Worm (Caenorhabditis elegans) whole organism, L4 larva: ENCODE results near the gene nspa-2.

Experiments used
- D1046.2 ChIP-seq: fragments of 200-800 bp; sonication (Bioruptor generic); IDR thresholded peaks from 2 replicates; pipeline ENCODE4 v1.3.6; 2022; ENCODE audit warnings: missing genetic modification characterization, missing compliant biosample characterization
- R02D3.7 ChIP-seq: fragments of 150-350 bp; sonication (generic microtip); optimal IDR thresholded peaks from 3 replicates; lab custom pipeline; 2014; ENCODE audit warnings: missing biosample characterization, missing genetic modification characterization
- Y48G9A.11 ChIP-seq: fragments of 200-800 bp; sonication (Bioruptor generic); IDR thresholded peaks from 2 replicates; pipeline ENCODE4 v1.3.6; 2022; ENCODE audit warnings: missing genetic modification reagents, missing genetic modification characterization, missing compliant biosample characterization
- Y5F2A.4 ChIP-seq: fragments of 200-800 bp; sonication (Bioruptor generic); optimal IDR thresholded peaks from 2 replicates; lab custom pipeline; 2018; ENCODE audit warnings: mild to moderate bottlenecking, missing genetic modification characterization, missing compliant biosample characterization
- Y75B8A.6 ChIP-seq: fragments of 200-800 bp; sonication (Bioruptor generic); IDR thresholded peaks from 2 replicates; pipeline ENCODE4 v1.3.6; 2022; ENCODE audit warnings: missing genetic modification reagents, missing genetic modification characterization, missing compliant biosample characterization
- ZK337.2 ChIP-seq: fragments of 200-800 bp; sonication (Bioruptor generic); IDR thresholded peaks from 2 replicates; pipeline ENCODE4 v1.3.6; 2022; ENCODE audit warnings: missing genetic modification reagents, missing genetic modification characterization, missing compliant biosample characterization
- ZK546.5 ChIP-seq, 2 experiments: sonication (generic microtip); optimal IDR thresholded peaks; 2 replicates each; lab custom pipeline; 2017; ENCODE audit warnings: missing biosample characterization in 2 of 2, missing genetic modification characterization in 2 of 2
- aha-1 ChIP-seq: fragments of 150-350 bp; peaks from one replicate; lab custom pipeline; 2014; ENCODE audit warnings: missing biosample characterization, missing genetic modification characterization
- ceh-20 ChIP-seq: fragments of 200-800 bp; sonication (Bioruptor generic); IDR thresholded peaks from 2 replicates; pipeline ENCODE4 v1.3.6; 2022; ENCODE audit warnings: missing genetic modification reagents, missing genetic modification characterization, missing compliant biosample characterization
- ceh-32 ChIP-seq: sonication (generic microtip); optimal IDR thresholded peaks from 2 replicates; lab custom pipeline; 2016; ENCODE audit warnings: mild to moderate bottlenecking, missing genetic modification characterization, missing compliant biosample characterization; ENCODE audit not compliant: poor library complexity
- ceh-62 ChIP-seq: sonication (generic microtip); optimal IDR thresholded peaks from 2 replicates; lab custom pipeline; 2017; ENCODE audit warnings: missing biosample characterization, missing genetic modification characterization
- ceh-82 ChIP-seq: sonication (generic microtip); optimal IDR thresholded peaks from 2 replicates; lab custom pipeline; 2017; ENCODE audit warnings: missing biosample characterization, missing genetic modification characterization
- daf-19 ChIP-seq: fragments of 200-800 bp; sonication (Bioruptor generic); conservative IDR thresholded peaks from 2 replicates; pipeline ENCODE4 v1.3.6; 2022; ENCODE audit warnings: missing genetic modification characterization, missing compliant biosample characterization
- dmd-6 ChIP-seq: fragments of 200-800 bp; sonication (Bioruptor generic); IDR thresholded peaks from 2 replicates; pipeline ENCODE4 v1.3.6; 2022; ENCODE audit warnings: missing genetic modification reagents, missing genetic modification characterization, missing compliant biosample characterization
- dmd-9 ChIP-seq: fragments of 200-800 bp; sonication (Bioruptor generic); IDR thresholded peaks from 2 replicates; pipeline ENCODE4 v1.3.6; 2022; ENCODE audit warnings: missing genetic modification reagents, missing genetic modification characterization, missing compliant biosample characterization
- duxl-1 ChIP-seq: sonication (generic microtip); optimal IDR thresholded peaks from 2 replicates; lab custom pipeline; 2016; ENCODE audit warnings: mild to moderate bottlenecking, missing genetic modification characterization, moderate library complexity, missing compliant biosample characterization; ENCODE audit not compliant: poor library complexity
- dve-1 ChIP-seq: sonication (generic microtip); optimal IDR thresholded peaks from 2 replicates; lab custom pipeline; 2017; ENCODE audit warnings: antibody characterized with exemption, mild to moderate bottlenecking, missing genetic modification characterization, missing compliant biosample characterization; ENCODE audit not compliant: insufficient read depth
- egl-27 ChIP-seq: sonication (generic microtip); optimal IDR thresholded peaks from 3 replicates; lab custom pipeline; 2017; ENCODE audit warnings: missing biosample characterization, missing genetic modification reagents, missing genetic modification characterization
- fos-1 ChIP-seq: fragments of 150-350 bp; optimal IDR thresholded peaks from 2 replicates; lab custom pipeline; 2014; ENCODE audit warnings: missing biosample characterization, missing genetic modification characterization
- hif-1 ChIP-seq, 2 experiments: sonication (generic microtip); optimal IDR thresholded peaks; 2 replicates each; lab custom pipeline; 2016 to 2017; ENCODE audit warnings: missing compliant biosample characterization in 2 of 2, missing genetic modification characterization in 2 of 2, missing genetic modification reagents in 2 of 2, missing genotype in 2 of 2, mild to moderate bottlenecking in 1 of 2
- hlh-11 ChIP-seq: fragments of 200-800 bp; sonication (Bioruptor generic); optimal IDR thresholded peaks from 2 replicates; lab custom pipeline; 2018; ENCODE audit warnings: mild to moderate bottlenecking, missing genetic modification characterization, missing compliant biosample characterization
- hlh-30 ChIP-seq: sonication (generic microtip); optimal IDR thresholded peaks from 2 replicates; lab custom pipeline; 2017; ENCODE audit warnings: antibody characterized with exemption, mild to moderate bottlenecking, missing genetic modification characterization, missing compliant biosample characterization; ENCODE audit not compliant: insufficient read depth
- hmg-1.1 ChIP-seq: fragments of 200-800 bp; sonication (Bioruptor generic); IDR thresholded peaks from 2 replicates; pipeline ENCODE4 v1.3.6; 2022; ENCODE audit warnings: missing genetic modification reagents, missing genetic modification characterization, missing compliant biosample characterization
- jun-1 ChIP-seq: fragments of 150-350 bp; optimal IDR thresholded peaks from 2 replicates; lab custom pipeline; 2014; ENCODE audit warnings: missing biosample characterization, missing genetic modification reagents, missing genetic modification characterization
- lim-7 ChIP-seq: fragments of 200-800 bp; sonication (Bioruptor generic); IDR thresholded peaks from 2 replicates; pipeline ENCODE4 v1.3.6; 2022; ENCODE audit warnings: missing genetic modification characterization, missing compliant biosample characterization
- lin-29 ChIP-seq: fragments of 200-800 bp; sonication (Bioruptor generic); IDR thresholded peaks from 2 replicates; pipeline ENCODE4 v1.3.6; 2022; ENCODE audit warnings: missing genetic modification reagents, missing genetic modification characterization, missing compliant biosample characterization
- mdl-1 ChIP-seq, 2 experiments: fragments of 150-350 bp in 1 of 2; sonication (generic microtip) in 1 of 2; optimal IDR thresholded peaks; 2 replicates each; lab custom pipeline; 2014 to 2017; ENCODE audit warnings: missing biosample characterization in 2 of 2, missing genetic modification characterization in 2 of 2
- mdt-29 ChIP-seq: fragments of 200-800 bp; sonication (Bioruptor generic); IDR thresholded peaks from 2 replicates; pipeline ENCODE4 v1.3.6; 2022; ENCODE audit warnings: missing genetic modification reagents, missing genetic modification characterization, missing compliant biosample characterization
- mep-1 ChIP-seq: fragments of 150-350 bp; sonication (generic microtip); optimal IDR thresholded peaks from 3 replicates; lab custom pipeline; 2014; ENCODE audit warnings: missing biosample characterization, missing genetic modification characterization
- mxl-2 ChIP-seq: fragments of 200-800 bp; sonication (Bioruptor generic); conservative IDR thresholded peaks from 2 replicates; pipeline ENCODE4 v1.3.6; 2022; ENCODE audit warnings: missing genetic modification reagents, missing genetic modification characterization, missing compliant biosample characterization
- mxl-3 ChIP-seq: fragments of 200-800 bp; sonication (Bioruptor generic); optimal IDR thresholded peaks from 2 replicates; lab custom pipeline; 2018; ENCODE audit warnings: mild to moderate bottlenecking, missing genetic modification characterization, missing compliant biosample characterization
- nhr-11 ChIP-seq: fragments of 150-350 bp; optimal IDR thresholded peaks from 2 replicates; lab custom pipeline; 2014; ENCODE audit warnings: missing biosample characterization, missing genetic modification characterization
- nhr-41 ChIP-seq: fragments of 200-800 bp; sonication (Bioruptor generic); IDR thresholded peaks from 2 replicates; pipeline ENCODE4 v1.3.6; 2022; ENCODE audit warnings: missing genetic modification reagents, missing genetic modification characterization, missing compliant biosample characterization
- nhr-6 ChIP-seq: fragments of 150-350 bp; optimal IDR thresholded peaks from 2 replicates; lab custom pipeline; 2014; ENCODE audit warnings: missing biosample characterization, missing genetic modification characterization
- pha-4 ChIP-seq, 2 experiments: fragments of 150-350 bp in 1 of 2; fragments of 200-800 bp in 1 of 2; sonication (Bioruptor generic) in 1 of 2; IDR thresholded peaks in 1 of 2; optimal IDR thresholded peaks in 1 of 2; 2 replicates each; pipeline versions ENCODE4 v1.3.6 to Lab custom; 2014 to 2022; ENCODE audit warnings: missing genetic modification characterization in 2 of 2, missing genetic modification reagents in 2 of 2, missing biosample characterization in 1 of 2, missing compliant biosample characterization in 1 of 2
- rbr-2 ChIP-seq: sonication (generic microtip); optimal IDR thresholded peaks from 2 replicates; lab custom pipeline; 2016; ENCODE audit warnings: missing genotype, missing genetic modification characterization, missing compliant biosample characterization
- sdz-12 ChIP-seq: fragments of 200-800 bp; sonication (Bioruptor generic); optimal IDR thresholded peaks from 2 replicates; lab custom pipeline; 2018; ENCODE audit warnings: mild to moderate bottlenecking, missing genetic modification characterization, missing compliant biosample characterization
- set-16 ChIP-seq: fragments of 200-800 bp; sonication (Bioruptor generic); IDR thresholded peaks from 2 replicates; pipeline ENCODE4 v1.3.6; 2022; ENCODE audit warnings: missing genetic modification reagents, missing genetic modification characterization, missing compliant biosample characterization
- snpc-1.2 ChIP-seq: fragments of 200-800 bp; sonication (Bioruptor generic); IDR thresholded peaks from 2 replicates; pipeline ENCODE4 v1.3.6; 2022; ENCODE audit warnings: missing genetic modification reagents, missing genetic modification characterization, missing compliant biosample characterization
- tag-97 ChIP-seq: fragments of 200-800 bp; sonication (Bioruptor generic); IDR thresholded peaks from 2 replicates; pipeline ENCODE4 v1.3.6; 2022; ENCODE audit warnings: missing genetic modification characterization, missing compliant biosample characterization
- tra-1 ChIP-seq: fragments of 200-800 bp; sonication (Bioruptor generic); IDR thresholded peaks from 2 replicates; pipeline ENCODE4 v1.3.6; 2022; ENCODE audit warnings: missing genetic modification reagents, missing genetic modification characterization, missing compliant biosample characterization
- unc-130 ChIP-seq: sonication (generic microtip); optimal IDR thresholded peaks from 2 replicates; lab custom pipeline; 2016; ENCODE audit warnings: missing genetic modification reagents, missing genetic modification characterization, missing compliant biosample characterization
- unc-62 ChIP-seq, 3 experiments: fragments of 150-350 bp in 1 of 3; sonication (generic microtip); optimal IDR thresholded peaks in 2 of 3; peaks in 1 of 3; 1 replicate in 1 of 3; 2 replicates in 2 of 3; lab custom pipeline; 2014 to 2017; ENCODE audit warnings: missing biosample characterization in 3 of 3, missing genetic modification characterization in 3 of 3, missing genetic modification reagents in 3 of 3, missing genotype in 1 of 3
- zag-1 ChIP-seq: fragments of 150-350 bp; optimal IDR thresholded peaks from 2 replicates; lab custom pipeline; 2014; ENCODE audit warnings: missing biosample characterization, missing genetic modification characterization
- zfp-3 ChIP-seq: fragments of 200-800 bp; sonication (Bioruptor generic); conservative IDR thresholded peaks from 2 replicates; pipeline ENCODE4 v1.3.6; 2022; ENCODE audit warnings: missing genetic modification reagents, missing genetic modification characterization, missing compliant biosample characterization
- zip-11 ChIP-seq: fragments of 200-800 bp; sonication (Bioruptor generic); IDR thresholded peaks from 2 replicates; pipeline ENCODE4 v1.3.6; 2022; ENCODE audit warnings: missing genetic modification characterization, missing compliant biosample characterization

Gene nspa-2

ce11 chrV:14930168-14930567, 39.3 kb downstream of the nspa-2 start (continued):
- no peak for TF ChIP-seq ceh-62
- no peak for TF ChIP-seq hlh-11 (tag; lab: Kevin White, UChicago)
- TF ChIP-seq unc-130 (GFP tag; lab: Kevin White, UChicago), result no peak
- no peak for TF ChIP-seq zfp-3
- no peak for TF ChIP-seq mdt-29
- TF ChIP-seq hlh-30 (tag; lab: Kevin White, UChicago), result no peak
- TF ChIP-seq ZK546.5 (tag; optimal IDR thresholded peaks at IDR 0.05; lab: Kevin White, UChicago), result no peak
- TF ChIP-seq egl-27 (tag; lab: Kevin White, UChicago), result no peak
- peak; percentile 40 for TF ChIP-seq nhr-11 (tag; lab: Kevin White, UChicago)
- TF ChIP-seq fos-1 (tag; lab: Kevin White, UChicago), result no peak
- TF ChIP-seq lin-29 (GFP tag; lab: Robert Waterston, UW), result no peak
- TF ChIP-seq snpc-1.2 (GFP tag; lab: Robert Waterston, UW), result no peak
- TF ChIP-seq R02D3.7 (tag; lab: Kevin White, UChicago), result no peak
- TF ChIP-seq unc-62 (GFP tag; optimal IDR thresholded peaks at IDR 0.05 in 1 of 2; lab: Kevin White, UChicago), result no peak
- no peak for TF ChIP-seq unc-62 (tag; optimal IDR thresholded peaks at IDR 0.05; lab: Kevin White, UChicago)
- no peak for TF ChIP-seq nhr-41 (GFP tag; lab: Robert Waterston, UW)
- TF ChIP-seq ceh-32 (tag; lab: Kevin White, UChicago), result no peak
- TF ChIP-seq ceh-82 (tag; lab: Kevin White, UChicago), result no peak
- TF ChIP-seq duxl-1 (tag; lab: Kevin White, UChicago), result no peak
- TF ChIP-seq tra-1 (GFP tag; lab: Robert Waterston, UW), result no peak
- peak in 1 of 2 experiments; percentile 33 for TF ChIP-seq mdl-1 (tag; optimal IDR thresholded peaks at IDR 0.05; lab: Kevin White, UChicago)
- no peak for TF ChIP-seq D1046.2 (GFP tag; lab: Robert Waterston, UW)
- TF ChIP-seq Y48G9A.11 (GFP tag; lab: Robert Waterston, UW), result no peak
- TF ChIP-seq zip-11 (GFP tag; lab: Robert Waterston, UW), result no peak
- TF ChIP-seq pha-4 (GFP tag; IDR thresholded peaks at IDR 0.05; lab: Robert Waterston, UW), result no peak
- TF ChIP-seq pha-4 (tag; optimal IDR thresholded peaks at IDR 0.05; lab: Kevin White, UChicago), result no peak
- no peak for TF ChIP-seq dmd-9 (GFP tag; lab: Robert Waterston, UW)
- TF ChIP-seq ZK337.2, result no peak
- peak; percentile 37 for TF ChIP-seq rbr-2
- TF ChIP-seq ceh-20 (GFP tag; lab: Robert Waterston, UW), result no peak
- TF ChIP-seq sdz-12 (GFP tag; lab: Kevin White, UChicago), result no peak

ce11 chrV:14933450-14934218, 42.8 kb downstream of the nspa-2 start:
- TF ChIP-seq dmd-6 (GFP tag; lab: Robert Waterston, UW) (no peak), dve-1 (tag; lab: Kevin White, UChicago) (no peak), mep-1 (tag; lab: Kevin White, UChicago) (no peak), daf-19 (GFP tag; lab: Robert Waterston, UW) (no peak), zag-1 (tag; lab: Kevin White, UChicago) (no peak), sdz-12 (GFP tag; lab: Kevin White, UChicago) (no peak), tag-97 (no peak), nhr-6 (tag; lab: Kevin White, UChicago) (no peak), hif-1 (tag; optimal IDR thresholded peaks at IDR 0.05; lab: Kevin White, UChicago) (no peak), Y75B8A.6 (0 out of 2 replicates have a peak, but pooled peaks have one; percentile 24), Y48G9A.11 (GFP tag; lab: Robert Waterston, UW) (no peak), ZK546.5 (tag; optimal IDR thresholded peaks at IDR 0.05; lab: Kevin White, UChicago) (no peak), Y5F2A.4 (GFP tag; lab: Kevin White, UChicago) (no peak), set-16 (GFP tag; lab: Robert Waterston, UW) (peak; percentile 73), mxl-3 (GFP tag; lab: Kevin White, UChicago) (no peak), mxl-2 (GFP tag; lab: Robert Waterston, UW) (no peak), snpc-1.2 (GFP tag; lab: Robert Waterston, UW) (no peak), jun-1 (tag; lab: Kevin White, UChicago) (no peak), lim-7 (GFP tag; lab: Robert Waterston, UW) (no peak), mdl-1 (tag; optimal IDR thresholded peaks at IDR 0.05; lab: Kevin White, UChicago) (no peak), aha-1 (tag; lab: Kevin White, UChicago) (peak; percentile 95), hmg-1.1 (GFP tag; lab: Robert Waterston, UW) (peak; percentile 47; the same call in 1 of the 2 replicates)
